Fruit fly (Drosophila melanogaster): ENCODE data around the gene Hel89B.

Gene Hel89B

dm6 chr3R:16004015-16004414 is 30.9 kb downstream of the Hel89B start (continued):
- TF ChIP-seq C15 (GFP tag; IDR thresholded peaks at IDR 0.05) (no peak), CG9817 (tag; optimal IDR thresholded peaks at IDR 0.05) (no peak), lab (GFP tag; optimal IDR thresholded peaks at IDR 0.05) (no peak), HmgD (GFP tag; optimal IDR thresholded peaks at IDR 0.05) (no peak), gcm (GFP tag; optimal IDR thresholded peaks at IDR 0.05) (no peak), YL-1 (GFP tag; optimal IDR thresholded peaks at IDR 0.05) (peak; percentile 34), CG13775 (GFP tag; optimal IDR thresholded peaks at IDR 0.05) (no peak), HLH54F (GFP tag; optimal IDR thresholded peaks at IDR 0.05) (no peak), CG1832 (GFP tag; optimal IDR thresholded peaks at IDR 0.05) (no peak), wek (GFP tag; optimal IDR thresholded peaks at IDR 0.05) (no peak), lov (optimal IDR thresholded peaks at IDR 0.05) (no peak), lov (GFP tag; IDR thresholded peaks at IDR 0.05) (no peak), CG18262 (tag; optimal IDR thresholded peaks at IDR 0.05) (peak; percentile 36), HmgZ (tag; optimal IDR thresholded peaks at IDR 0.05) (peak; percentile 40), btn (GFP tag; optimal IDR thresholded peaks at IDR 0.05) (no peak), gsb-n (tag; optimal IDR thresholded peaks at IDR 0.05) (no peak), Mes4 (GFP tag; optimal IDR thresholded peaks at IDR 0.05) (no peak), amos (GFP tag; IDR thresholded peaks at IDR 0.05; ENCODE audit: partially characterized antibody) (peak; percentile 61), HHEX (GFP tag; optimal IDR thresholded peaks at IDR 0.05) (no peak), CG6791 (GFP tag; IDR thresholded peaks at IDR 0.05; ENCODE audit: partially characterized antibody) (peak; percentile 83), CG4404 (GFP tag; IDR thresholded peaks at IDR 0.05) (no peak), CG7271 (tag; optimal IDR thresholded peaks at IDR 0.05) (no peak), CG14014 (GFP tag; IDR thresholded peaks at IDR 0.05) (no peak), Mad (GFP tag; optimal IDR thresholded peaks at IDR 0.05) (no peak), lbe (GFP tag; optimal IDR thresholded peaks at IDR 0.05) (no peak), knrl (GFP tag; IDR thresholded peaks at IDR 0.05; ENCODE audit: partially characterized antibody) (peak; percentile 48; the same call in 1 of the 3 replicates), Kr (GFP tag; optimal IDR thresholded peaks at IDR 0.05) (no peak), Dref (GFP tag; IDR thresholded peaks at IDR 0.05) (no peak), CG8359 (GFP tag; optimal IDR thresholded peaks at IDR 0.05; ENCODE audit: borderline replicate concordance) (peak; percentile 63), CG1603 (tag; optimal IDR thresholded peaks at IDR 0.05) (no peak), CG2712 (tag; optimal IDR thresholded peaks at IDR 0.05) (peak; percentile 44), salm (tag; optimal IDR thresholded peaks at IDR 0.05) (no peak), ase (GFP tag; IDR thresholded peaks at IDR 0.05) (no peak), gfzf (GFP tag; optimal IDR thresholded peaks at IDR 0.05) (no peak), kni (GFP tag; optimal IDR thresholded peaks at IDR 0.05) (no peak), Hr78 (GFP tag; optimal IDR thresholded peaks at IDR 0.05) (no peak), CG6689 (GFP tag; IDR thresholded peaks at IDR 0.05) (no peak), gsb (GFP tag; IDR thresholded peaks at IDR 0.05) (no peak), CoRest (tag; optimal IDR thresholded peaks at IDR 0.05) (peak; percentile 34), CG14965 (GFP tag; optimal IDR thresholded peaks at IDR 0.05; ENCODE audit: borderline replicate concordance) (no peak), klu (GFP tag; IDR thresholded peaks at IDR 0.05) (no peak), CG18476 (GFP tag; optimal IDR thresholded peaks at IDR 0.05) (no peak), CG17802 (tag; optimal IDR thresholded peaks at IDR 0.05) (no peak), CG43689 (GFP tag; IDR thresholded peaks at IDR 0.05) (no peak), esg (GFP tag; conservative IDR thresholded peaks at IDR 0.05) (no peak), gro (GFP tag; optimal IDR thresholded peaks at IDR 0.05) (no peak), Antp (GFP tag; optimal IDR thresholded peaks at IDR 0.05) (no peak), crp (GFP tag; optimal IDR thresholded peaks at IDR 0.05) (no peak), CG12155 (GFP tag; optimal IDR thresholded peaks at IDR 0.05) (no peak), gem (tag; optimal IDR thresholded peaks at IDR 0.05) (no peak), CG10543 (GFP tag; optimal IDR thresholded peaks at IDR 0.05) (no peak)
